Worm (Caenorhabditis elegans): ENCODE results near the gene mboa-4.

- no peak for TF ChIP-seq ama-1 (optimal IDR thresholded peaks at IDR 0.05)
- no peak for TF ChIP-seq syd-9 (tag; optimal IDR thresholded peaks at IDR 0.05)
- no peak for TF ChIP-seq ztf-16 (tag; optimal IDR thresholded peaks at IDR 0.05)
- TF ChIP-seq C38D4.7 (GFP tag; optimal IDR thresholded peaks at IDR 0.05) = no peak
- TF ChIP-seq elt-2 (tag; optimal IDR thresholded peaks at IDR 0.05) = no peak
- TF ChIP-seq dve-1 (tag; optimal IDR thresholded peaks at IDR 0.05) = no peak
- no peak for TF ChIP-seq unc-86 (tag; optimal IDR thresholded peaks at IDR 0.05)
These were observed 15.0 kb upstream of the mboa-4 start for ce11 chrIV:11174772-11175171.
